Fruit fly (Drosophila melanogaster): ENCODE data around the gene RpS20.

DNA sequence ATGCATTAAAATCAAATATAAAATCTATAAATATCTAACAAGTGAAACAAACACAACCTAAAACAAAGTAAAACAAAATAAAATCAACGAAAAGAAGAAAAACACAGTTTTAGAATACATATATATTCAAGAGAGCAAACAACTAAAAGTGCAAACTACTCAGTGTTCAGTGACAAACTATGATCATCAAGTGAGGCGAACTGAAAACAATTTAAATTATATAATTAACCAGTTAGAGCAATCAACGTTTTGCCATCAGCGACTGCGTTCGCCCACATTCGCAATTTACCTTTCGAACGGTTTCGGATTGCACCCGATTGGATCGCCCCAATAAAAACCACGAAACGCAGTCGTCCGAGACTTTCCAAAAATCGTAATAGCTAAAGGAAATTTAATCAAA lies 42.4 kb upstream of the RpS20 start:
- TF ChIP-seq kay (GFP tag; ENCODE audit: borderline replicate concordance): peak; percentile 91
- TF ChIP-seq Crg-1 (GFP tag; optimal IDR thresholded peaks at IDR 0.05): no peak
- TF ChIP-seq Hr96 (GFP tag; optimal IDR thresholded peaks at IDR 0.05): no peak
- no peak for TF ChIP-seq tj (GFP tag; optimal IDR thresholded peaks at IDR 0.05)
- no peak for TF ChIP-seq CG12768 (GFP tag; optimal IDR thresholded peaks at IDR 0.05)
- no peak for TF ChIP-seq bab1 (GFP tag; optimal IDR thresholded peaks at IDR 0.05)
- no peak for TF ChIP-seq cic (GFP tag; optimal IDR thresholded peaks at IDR 0.05)
- TF ChIP-seq Clk (GFP tag; optimal IDR thresholded peaks at IDR 0.05): no peak
